Fruit fly (Drosophila melanogaster) whole organism, embryonic: ENCODE measurements around the gene mRpS33.
A peak's percentile ranks its signal among the peaks of the same experiment; 100 is the strongest.

Experiments used
- Bgb ChIP-seq: fragments of 200-800 bp; sonication (Bioruptor generic); IDR thresholded peaks from 2 replicates; pipeline ENCODE4 v1.3.6; 2022; ENCODE audit warnings: missing biosample characterization, missing genetic modification characterization; ENCODE audit not compliant: partially characterized antibody
- CG10267 ChIP-seq: fragments of 200-800 bp; sonication (Bioruptor generic); optimal IDR thresholded peaks from 2 replicates; lab custom pipeline; 2018; ENCODE audit warnings: missing biosample characterization, mild to moderate bottlenecking, missing genetic modification characterization, moderate library complexity
- CG10565 ChIP-seq: fragments of 200-800 bp; sonication (Bioruptor generic); optimal IDR thresholded peaks from 3 replicates; lab custom pipeline; 2016; ENCODE audit warnings: missing biosample characterization, mild to moderate bottlenecking, missing genetic modification characterization
- CG11560 ChIP-seq: fragments of 200-800 bp; sonication (Bioruptor generic); IDR thresholded peaks from 3 replicates; pipeline ENCODE4 v1.3.6; 2022; ENCODE audit warnings: missing biosample characterization, missing genetic modification characterization
- CG12155 ChIP-seq: fragments of 200-800 bp; sonication (Bioruptor generic); optimal IDR thresholded peaks from 3 replicates; lab custom pipeline; 2016; ENCODE audit warnings: missing biosample characterization, missing genetic modification characterization
- CG15011 ChIP-seq: fragments of 200-800 bp; sonication (Bioruptor generic); optimal IDR thresholded peaks from 3 replicates; lab custom pipeline; 2018; ENCODE audit warnings: missing biosample characterization, mild to moderate bottlenecking, missing genetic modification characterization
- CG1603 ChIP-seq: fragments of 200-800 bp; sonication (Bioruptor generic); optimal IDR thresholded peaks from 2 replicates; lab custom pipeline; 2019; ENCODE audit warnings: missing biosample characterization, mild to moderate bottlenecking, missing genetic modification characterization, moderate library complexity
- CG17385 ChIP-seq: fragments of 200-800 bp; sonication (Bioruptor generic); optimal IDR thresholded peaks from 3 replicates; lab custom pipeline; 2018; ENCODE audit warnings: missing biosample characterization, mild to moderate bottlenecking, missing genetic modification characterization
- CG2889 ChIP-seq: fragments of 200-800 bp; sonication (Bioruptor generic); IDR thresholded peaks from 3 replicates; pipeline ENCODE4 v1.3.6; 2022; ENCODE audit warnings: missing biosample characterization, missing genetic modification characterization
- CG30020 ChIP-seq: fragments of 200-800 bp; optimal IDR thresholded peaks from 2 replicates; lab custom pipeline; 2019; ENCODE audit warnings: missing biosample characterization, mild to moderate bottlenecking, missing genetic modification characterization, moderate library complexity
- CG31388 ChIP-seq: fragments of 200-800 bp; sonication (Bioruptor generic); optimal IDR thresholded peaks from 2 replicates; lab custom pipeline; 2016; ENCODE audit warnings: missing biosample characterization, missing genetic modification characterization
- CG7928 ChIP-seq: fragments of 200-800 bp; sonication (Bioruptor generic); optimal IDR thresholded peaks from 2 replicates; lab custom pipeline; 2017; ENCODE audit warnings: missing biosample characterization, mild to moderate bottlenecking, missing genetic modification characterization
- CG8944 ChIP-seq: fragments of 200-800 bp; sonication (Bioruptor generic); optimal IDR thresholded peaks from 3 replicates; lab custom pipeline; 2016; ENCODE audit warnings: missing biosample characterization, missing genetic modification characterization
- CG9797 ChIP-seq: fragments of 200-800 bp; sonication (Bioruptor generic); optimal IDR thresholded peaks from 3 replicates; lab custom pipeline; 2018; ENCODE audit warnings: missing biosample characterization, mild to moderate bottlenecking, missing genetic modification characterization
- CkIIα-i1 ChIP-seq: fragments of 200-800 bp; sonication (Bioruptor generic); IDR thresholded peaks from 2 replicates; pipeline ENCODE4 v1.3.6; 2022; ENCODE audit warnings: missing biosample characterization, missing genetic modification characterization
- CrebB ChIP-seq: fragments of 200-800 bp; sonication (Bioruptor generic); optimal IDR thresholded peaks from 3 replicates; lab custom pipeline; 2018; ENCODE audit warnings: missing biosample characterization, mild to moderate bottlenecking, missing genetic modification characterization
- Dfd ChIP-seq, 2 experiments: fragments of >200 bp; optimal IDR thresholded peaks; 2 replicates each; lab custom pipeline; 2017; ENCODE audit warnings: missing biosample characterization in 2 of 2, missing genetic modification characterization in 2 of 2
- Dll ChIP-seq: fragments of 200-800 bp; sonication (Bioruptor generic); IDR thresholded peaks from 4 replicates; pipeline ENCODE4 v1.3.6; 2022; ENCODE audit warnings: missing biosample characterization, missing genetic modification characterization; ENCODE audit not compliant: partially characterized antibody
- E2f1 ChIP-seq: fragments of 200-800 bp; sonication (Bioruptor generic); IDR thresholded peaks from 2 replicates; pipeline ENCODE4 v1.3.6; 2022; ENCODE audit warnings: missing biosample characterization, missing genetic modification characterization
- Hr78 ChIP-seq, 2 experiments: fragments of 200-800 bp in 1 of 2; fragments of >200 bp in 1 of 2; sonication (Bioruptor generic) in 1 of 2; optimal IDR thresholded peaks; 2 replicates each; lab custom pipeline; 2017 to 2019; ENCODE audit warnings: missing biosample characterization in 2 of 2, missing genetic modification characterization in 2 of 2, mild to moderate bottlenecking in 1 of 2, moderate library complexity in 1 of 2
- NC2α ChIP-seq: fragments of 200-800 bp; sonication (Bioruptor generic); optimal IDR thresholded peaks from 2 replicates; lab custom pipeline; 2016; ENCODE audit warnings: missing biosample characterization, missing genetic modification characterization
- NC2β ChIP-seq: fragments of 200-800 bp; sonication (Bioruptor generic); optimal IDR thresholded peaks from 2 replicates; lab custom pipeline; 2016; ENCODE audit warnings: missing biosample characterization, missing genetic modification characterization
- NFAT ChIP-seq: fragments of 200-800 bp; sonication (Bioruptor generic); IDR thresholded peaks from 2 replicates; pipeline ENCODE4 v1.3.6; 2022; ENCODE audit warnings: missing biosample characterization, missing genetic modification characterization
- Neu2 ChIP-seq: fragments of 200-800 bp; sonication (Bioruptor generic); optimal IDR thresholded peaks from 3 replicates; lab custom pipeline; 2016; ENCODE audit warnings: missing biosample characterization, missing genetic modification characterization, borderline replicate concordance
- ac ChIP-seq: fragments of 200-800 bp; sonication (Bioruptor generic); optimal IDR thresholded peaks from 3 replicates; lab custom pipeline; 2017; ENCODE audit warnings: missing biosample characterization, mild to moderate bottlenecking, missing genetic modification characterization
- bbx ChIP-seq: fragments of 200-800 bp; sonication (Bioruptor generic); IDR thresholded peaks from 2 replicates; pipeline ENCODE4 v1.3.6; 2022; ENCODE audit warnings: missing biosample characterization, missing genetic modification characterization; ENCODE audit not compliant: partially characterized antibody
- cad ChIP-seq: fragments of >200 bp; optimal IDR thresholded peaks from 2 replicates; lab custom pipeline; 2017; ENCODE audit warnings: missing biosample characterization, missing genetic modification characterization
- crp ChIP-seq, 2 experiments: fragments of 200-800 bp; sonication (Bioruptor generic); optimal IDR thresholded peaks; 2 replicates in 1 of 2; 3 replicates in 1 of 2; lab custom pipeline; 2017; ENCODE audit warnings: missing biosample characterization in 2 of 2, missing genetic modification characterization in 2 of 2, mild to moderate bottlenecking in 1 of 2, moderate library complexity in 1 of 2
- disco-r ChIP-seq: fragments of 200-800 bp; sonication (Bioruptor generic); optimal IDR thresholded peaks from 2 replicates; lab custom pipeline; 2016; ENCODE audit warnings: missing biosample characterization, missing genetic modification characterization
- emc ChIP-seq: fragments of 200-800 bp; sonication (Bioruptor generic); optimal IDR thresholded peaks from 2 replicates; lab custom pipeline; 2016; ENCODE audit warnings: missing biosample characterization, missing genetic modification characterization
- ftz-f1 ChIP-seq: fragments of 200-800 bp; sonication (Bioruptor generic); optimal IDR thresholded peaks from 2 replicates; lab custom pipeline; 2016; ENCODE audit warnings: missing biosample characterization, missing genetic modification characterization
- fu2 ChIP-seq: fragments of 200-800 bp; sonication (Bioruptor generic); optimal IDR thresholded peaks from 2 replicates; lab custom pipeline; 2016; ENCODE audit warnings: missing biosample characterization, missing genetic modification characterization
- gcm2 ChIP-seq: fragments of 200-800 bp; sonication (Bioruptor generic); optimal IDR thresholded peaks from 2 replicates; lab custom pipeline; 2016; ENCODE audit warnings: missing biosample characterization, missing genetic modification characterization
- gsb-n ChIP-seq: fragments of 200-800 bp; sonication (Bioruptor generic); optimal IDR thresholded peaks from 3 replicates; lab custom pipeline; 2018; ENCODE audit warnings: missing biosample characterization, mild to moderate bottlenecking, missing genetic modification characterization
- hbn ChIP-seq: fragments of 200-800 bp; sonication (Bioruptor generic); IDR thresholded peaks from 2 replicates; pipeline ENCODE4 v1.3.6; 2022; ENCODE audit warnings: missing biosample characterization, missing genetic modification characterization; ENCODE audit not compliant: partially characterized antibody
- kah ChIP-seq: fragments of 200-800 bp; sonication (Bioruptor generic); optimal IDR thresholded peaks from 2 replicates; lab custom pipeline; 2018; ENCODE audit warnings: missing biosample characterization, mild to moderate bottlenecking, missing genetic modification characterization
- kay ChIP-seq: fragments of 200-800 bp; sonication (Bioruptor generic); optimal IDR thresholded peaks from 2 replicates; lab custom pipeline; 2016; ENCODE audit warnings: missing biosample characterization, missing genetic modification characterization
- luna ChIP-seq: fragments of 200-800 bp; sonication (Bioruptor generic); optimal IDR thresholded peaks from 2 replicates; lab custom pipeline; 2016; ENCODE audit warnings: missing biosample characterization, missing genetic modification characterization
- mld ChIP-seq: fragments of 200-800 bp; sonication (Bioruptor generic); IDR thresholded peaks from 3 replicates; pipeline ENCODE4 v1.3.6; 2022; ENCODE audit warnings: missing biosample characterization, missing genetic modification characterization; ENCODE audit not compliant: partially characterized antibody
- oc ChIP-seq: fragments of 200-800 bp; sonication (Bioruptor generic); optimal IDR thresholded peaks from 2 replicates; lab custom pipeline; 2018; ENCODE audit warnings: missing biosample characterization, mild to moderate bottlenecking, missing genetic modification characterization, moderate library complexity
- pan ChIP-seq, 4 experiments: fragments of >200 bp in 3 of 4; fragments of 200-800 bp in 1 of 4; sonication (Bioruptor generic) in 1 of 4; optimal IDR thresholded peaks in 3 of 4; IDR thresholded peaks in 1 of 4; 2 replicates each; pipeline versions ENCODE4 v1.3.6 to Lab custom; 2017 to 2022; ENCODE audit warnings: missing biosample characterization in 2 of 4, missing genetic modification characterization in 2 of 4, mixed read lengths in 1 of 4
- phol ChIP-seq: fragments of 200-800 bp; sonication (Bioruptor generic); optimal IDR thresholded peaks from 3 replicates; lab custom pipeline; 2018; ENCODE audit warnings: missing biosample characterization, mild to moderate bottlenecking, missing genetic modification characterization, moderate library complexity
- sens-2 ChIP-seq: fragments of 200-800 bp; sonication (Bioruptor generic); IDR thresholded peaks from 2 replicates; pipeline ENCODE4 v1.3.6; 2022; ENCODE audit warnings: missing biosample characterization, missing genetic modification characterization
- slou ChIP-seq: fragments of 200-800 bp; sonication (Bioruptor generic); optimal IDR thresholded peaks from 3 replicates; lab custom pipeline; 2016; ENCODE audit warnings: missing biosample characterization, missing genetic modification characterization
- ssp ChIP-seq: fragments of 200-800 bp; sonication (Bioruptor generic); IDR thresholded peaks from 2 replicates; pipeline ENCODE4 v1.3.6; 2022; ENCODE audit warnings: missing biosample characterization, missing genetic modification characterization
- ttk ChIP-seq: fragments of 200-800 bp; sonication (Bioruptor generic); IDR thresholded peaks from 2 replicates; pipeline ENCODE4 v2.1.2; 2022; ENCODE audit warnings: missing biosample characterization, missing genetic modification characterization
- unpg ChIP-seq: fragments of 200-800 bp; sonication (Bioruptor generic); optimal IDR thresholded peaks from 3 replicates; lab custom pipeline; 2018; ENCODE audit warnings: missing biosample characterization, mild to moderate bottlenecking, missing genetic modification characterization, moderate library complexity
- zen2 ChIP-seq: fragments of 200-800 bp; sonication (Bioruptor generic); IDR thresholded peaks from 3 replicates; pipeline ENCODE4 v1.3.6; 2022; ENCODE audit warnings: missing biosample characterization, missing genetic modification characterization; ENCODE audit not compliant: partially characterized antibody

mRpS33 gene

DNA sequence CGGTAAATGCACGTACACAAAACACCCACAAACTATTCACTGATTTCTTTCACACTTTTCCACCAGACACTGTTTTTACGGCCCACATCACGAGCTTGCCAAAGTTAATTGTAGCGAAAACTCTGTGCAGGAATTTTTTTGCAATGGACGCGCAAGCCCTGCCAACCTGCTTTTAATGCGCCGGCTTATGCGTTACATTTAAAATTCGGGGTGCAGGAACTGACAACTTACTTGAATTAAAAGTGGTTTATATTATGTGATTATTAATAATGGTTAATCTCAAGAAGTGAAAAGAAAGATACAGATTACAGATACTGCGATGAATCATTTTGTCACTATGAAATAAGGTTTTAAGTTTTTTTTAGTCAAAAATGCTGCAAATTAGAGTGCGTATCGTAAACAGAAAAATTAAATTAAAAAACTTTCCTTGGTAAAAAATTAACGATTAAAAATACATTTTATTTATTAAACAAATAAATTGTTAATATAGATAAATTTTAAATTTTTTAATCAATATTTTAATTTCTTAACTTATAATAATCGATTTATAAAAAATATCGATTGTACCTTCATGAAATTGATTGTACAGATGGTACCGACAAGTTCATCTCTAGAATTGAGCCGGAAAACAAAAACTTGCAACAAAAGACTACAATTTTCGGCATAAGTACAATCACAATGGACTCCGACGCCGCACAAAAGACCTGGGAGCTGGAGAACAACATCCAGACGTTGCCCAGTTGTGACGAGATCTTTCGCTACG lies 33.3 kb upstream of the mRpS33 start, which contains the start of the genes CG42232 and CSN5 (continued):
- TF ChIP-seq gsb-n (tag; lab: Kevin White, UChicago): no peak
- TF ChIP-seq Dfd (GFP tag; optimal IDR thresholded peaks at IDR 0.05; lab: Kevin White, UChicago): no peak
- peak; percentile 29 for TF ChIP-seq CG8944 (GFP tag; lab: Kevin White, UChicago)
- peak; percentile 14 for TF ChIP-seq CG9797 (GFP tag; lab: Kevin White, UChicago)
- TF ChIP-seq disco-r (GFP tag; lab: Kevin White, UChicago): no peak
- TF ChIP-seq bbx (GFP tag; lab: Robert Waterston, UW): peak; percentile 27; the same call in 1 of the 2 replicates
- no peak for TF ChIP-seq kah (GFP tag; lab: Kevin White, UChicago)
- TF ChIP-seq slou (GFP tag; lab: Kevin White, UChicago): peak; percentile 21
- no peak for TF ChIP-seq NC2α (GFP tag; lab: Kevin White, UChicago)
- TF ChIP-seq CG10565: no peak
- TF ChIP-seq ttk (GFP tag; lab: Robert Waterston, UW): peak; percentile 45; the same call in 1 of the 2 replicates
- peak; percentile 25; the same call in 1 of the 2 replicates for TF ChIP-seq Bgb (GFP tag; lab: Robert Waterston, UW)
- TF ChIP-seq ftz-f1 (GFP tag; lab: Kevin White, UChicago): no peak
- no peak for TF ChIP-seq unpg
- peak; percentile 37 for TF ChIP-seq CG30020 (tag; lab: Kevin White, UChicago)
- TF ChIP-seq kay (GFP tag; lab: Kevin White, UChicago): peak; percentile 10
- TF ChIP-seq NC2β (GFP tag; lab: Kevin White, UChicago): peak; percentile 40
- peak; percentile 74 for TF ChIP-seq Dll (GFP tag; lab: Robert Waterston, UW)
- TF ChIP-seq CG12155 (GFP tag; lab: Kevin White, UChicago): peak; percentile 55
- no peak for TF ChIP-seq sens-2 (GFP tag; lab: Robert Waterston, UW)
- no peak for TF ChIP-seq mld (GFP tag; lab: Robert Waterston, UW)
- no peak for TF ChIP-seq fu2
- TF ChIP-seq NFAT (GFP tag; lab: Robert Waterston, UW): no peak
- no peak for TF ChIP-seq CrebB (tag; lab: Kevin White, UChicago)
- no peak for TF ChIP-seq Hr78 (GFP tag; optimal IDR thresholded peaks at IDR 0.05; lab: Kevin White, UChicago)
- peak; percentile 49 for TF ChIP-seq CG17385 (GFP tag; lab: Kevin White, UChicago)
- no peak for TF ChIP-seq CG7928
- peak; percentile 79 for TF ChIP-seq phol (tag; lab: Kevin White, UChicago)
- TF ChIP-seq crp (GFP tag; optimal IDR thresholded peaks at IDR 0.05; lab: Kevin White, UChicago): peak in 1 of 2 experiments; percentile 20
- no peak for TF ChIP-seq ac (GFP tag; lab: Kevin White, UChicago)
- TF ChIP-seq pan (optimal IDR thresholded peaks at IDR 0.05; lab: Kevin White, UChicago): no peak
- peak in 1 of 2 experiments; percentile 53 for TF ChIP-seq pan (GFP tag; optimal IDR thresholded peaks at IDR 0.05 in 1 of 2, IDR thresholded peaks at IDR 0.05 in 1 of 2)
- no peak for TF ChIP-seq CkIIα-i1 (GFP tag; lab: Robert Waterston, UW)
- peak; percentile 21; the same call in 1 of the 2 replicates for TF ChIP-seq E2f1 (GFP tag; lab: Robert Waterston, UW)
- TF ChIP-seq CG1603 (tag; lab: Kevin White, UChicago): no peak
- TF ChIP-seq emc (GFP tag; lab: Kevin White, UChicago): no peak
- no peak for TF ChIP-seq cad (GFP tag; lab: Kevin White, UChicago)
- peak; percentile 39 for TF ChIP-seq CG31388 (GFP tag; lab: Kevin White, UChicago)
- no peak for TF ChIP-seq oc (tag; lab: Kevin White, UChicago)
- TF ChIP-seq CG15011 (GFP tag; lab: Kevin White, UChicago): no peak
- no peak for TF ChIP-seq ssp (GFP tag; lab: Robert Waterston, UW)
- TF ChIP-seq CG2889: no peak
- TF ChIP-seq CG10267 (tag; lab: Kevin White, UChicago): peak; percentile 75
- TF ChIP-seq zen2 (GFP tag; lab: Robert Waterston, UW): no peak
- TF ChIP-seq CG11560 (tag; lab: Robert Waterston, UW): no peak
- peak; percentile 36; the same call in 1 of the 2 replicates for TF ChIP-seq hbn
- TF ChIP-seq Neu2 (GFP tag; lab: Kevin White, UChicago): no peak
- TF ChIP-seq luna (GFP tag; lab: Kevin White, UChicago): no peak
- TF ChIP-seq gcm2 (GFP tag; lab: Kevin White, UChicago): no peak
